Worm (Caenorhabditis elegans) whole organism, young adult: ENCODE data around the gene nhr-25.

Experiments
- B0035.1 ChIP-seq: sonication (generic microtip); optimal IDR thresholded peaks from 2 replicates; lab custom pipeline; 2016; ENCODE audit warnings: missing genetic modification characterization, mild to moderate bottlenecking, missing compliant biosample characterization, missing genotype, missing genetic modification reagents
- B0261.1 ChIP-seq: sonication (generic microtip); optimal IDR thresholded peaks from 2 replicates; lab custom pipeline; 2016; ENCODE audit warnings: mild to moderate bottlenecking, missing genetic modification characterization, moderate library complexity, missing compliant biosample characterization
- D2030.7 ChIP-seq: fragments of 200-800 bp; sonication (Bioruptor generic); IDR thresholded peaks from 2 replicates; pipeline ENCODE4 v1.3.6; 2022; ENCODE audit warnings: missing genetic modification reagents, missing genetic modification characterization, missing compliant biosample characterization
- F23B12.7 ChIP-seq: sonication (generic microtip); optimal IDR thresholded peaks from 2 replicates; lab custom pipeline; 2017; ENCODE audit warnings: missing genetic modification characterization, mild to moderate bottlenecking, missing compliant biosample characterization, antibody characterized with exemption, moderate library complexity; ENCODE audit not compliant: insufficient read depth
- F39B2.1 ChIP-seq: fragments of 200-800 bp; sonication (Bioruptor generic); IDR thresholded peaks from 2 replicates; pipeline ENCODE4 v1.3.6; 2022; ENCODE audit warnings: missing genetic modification reagents, missing genetic modification characterization, missing compliant biosample characterization
- F57A8.1 ChIP-seq: fragments of 200-800 bp; sonication (Bioruptor generic); optimal IDR thresholded peaks from 2 replicates; lab custom pipeline; 2018; ENCODE audit warnings: mild to moderate bottlenecking, missing genetic modification characterization, moderate library complexity, missing compliant biosample characterization
- K12H6.12 ChIP-seq: fragments of 200-800 bp; sonication (Bioruptor generic); optimal IDR thresholded peaks from 2 replicates; lab custom pipeline; 2018; ENCODE audit warnings: mild to moderate bottlenecking, missing genetic modification characterization, missing compliant biosample characterization
- T26A5.8 ChIP-seq: sonication (generic microtip); optimal IDR thresholded peaks from 2 replicates; lab custom pipeline; 2016; ENCODE audit warnings: missing genetic modification characterization, missing compliant biosample characterization
- Y53F4B.3 ChIP-seq: fragments of 200-800 bp; sonication (Bioruptor generic); IDR thresholded peaks from 2 replicates; pipeline ENCODE4 v1.3.6; 2022; ENCODE audit warnings: missing genetic modification reagents, missing genetic modification characterization, missing compliant biosample characterization
- Y95B8A.8 ChIP-seq: fragments of 200-800 bp; sonication (Bioruptor generic); IDR thresholded peaks from 2 replicates; pipeline ENCODE4 v1.3.6; 2022; ENCODE audit warnings: missing genetic modification reagents, missing genetic modification characterization, missing compliant biosample characterization
- akir-1 ChIP-seq: fragments of 200-800 bp; sonication (Bioruptor generic); optimal IDR thresholded peaks from 2 replicates; lab custom pipeline; 2018; ENCODE audit warnings: mild to moderate bottlenecking, missing genetic modification characterization, moderate library complexity, missing compliant biosample characterization
- athp-1 ChIP-seq: sonication (generic microtip); optimal IDR thresholded peaks from 2 replicates; lab custom pipeline; 2017; ENCODE audit warnings: mild to moderate bottlenecking, missing genetic modification characterization, missing compliant biosample characterization
- attf-6 ChIP-seq: fragments of 200-800 bp; sonication (Bioruptor generic); IDR thresholded peaks from 2 replicates; pipeline ENCODE4 v1.3.6; 2022; ENCODE audit warnings: missing genetic modification reagents, missing genetic modification characterization, missing compliant biosample characterization
- ccch-3 ChIP-seq: fragments of 200-800 bp; sonication (Bioruptor generic); optimal IDR thresholded peaks from 2 replicates; lab custom pipeline; 2018; ENCODE audit warnings: mild to moderate bottlenecking, missing genetic modification characterization, missing compliant biosample characterization
- cebp-1 ChIP-seq, 2 experiments: fragments of 200-800 bp in 1 of 2; sonication (Bioruptor generic) in 1 of 2; sonication (generic microtip) in 1 of 2; IDR thresholded peaks in 1 of 2; optimal IDR thresholded peaks in 1 of 2; 2 replicates each; pipeline versions ENCODE4 v1.3.6 to Lab custom; 2017 to 2022; ENCODE audit warnings: missing compliant biosample characterization in 2 of 2, missing genetic modification characterization in 2 of 2, mild to moderate bottlenecking in 1 of 2, missing genetic modification reagents in 1 of 2, moderate library complexity in 1 of 2
- ceh-58 ChIP-seq: fragments of 200-800 bp; sonication (Bioruptor generic); IDR thresholded peaks from 2 replicates; pipeline ENCODE4 v1.3.6; 2022; ENCODE audit warnings: missing genetic modification characterization, missing compliant biosample characterization
- ceh-79 ChIP-seq: sonication (generic microtip); optimal IDR thresholded peaks from 2 replicates; lab custom pipeline; 2017; ENCODE audit warnings: mild to moderate bottlenecking, missing genetic modification characterization, missing compliant biosample characterization
- ceh-91 ChIP-seq: fragments of 200-800 bp; sonication (Bioruptor generic); IDR thresholded peaks from 2 replicates; pipeline ENCODE4 v1.3.6; 2022; ENCODE audit warnings: missing genetic modification reagents, missing genetic modification characterization, missing compliant biosample characterization
- die-1 ChIP-seq: sonication (generic microtip); optimal IDR thresholded peaks from 2 replicates; lab custom pipeline; 2016; ENCODE audit warnings: missing genotype, mild to moderate bottlenecking, missing genetic modification characterization, missing compliant biosample characterization
- dox-1 ChIP-seq: fragments of 200-800 bp; sonication (Bioruptor generic); IDR thresholded peaks from 2 replicates; pipeline ENCODE4 v1.3.6; 2022; ENCODE audit warnings: missing genetic modification reagents, missing genetic modification characterization, missing compliant biosample characterization
- efl-1 ChIP-seq: fragments of 150-350 bp; optimal IDR thresholded peaks from 2 replicates; lab custom pipeline; 2014; ENCODE audit warnings: missing biosample characterization, missing genetic modification reagents, missing genetic modification characterization
- egl-44 ChIP-seq: fragments of 200-800 bp; sonication (Bioruptor generic); IDR thresholded peaks from 2 replicates; pipeline ENCODE4 v1.3.6; 2022; ENCODE audit warnings: missing genetic modification reagents, missing genetic modification characterization, missing compliant biosample characterization
- ekl-4 ChIP-seq: fragments of 200-800 bp; sonication (Bioruptor generic); IDR thresholded peaks from 2 replicates; pipeline ENCODE4 v1.3.6; 2022; ENCODE audit warnings: missing genetic modification reagents, missing genetic modification characterization, missing compliant biosample characterization
- fkh-3 ChIP-seq: sonication (generic microtip); optimal IDR thresholded peaks from 2 replicates; lab custom pipeline; 2016; ENCODE audit warnings: mild to moderate bottlenecking, missing genetic modification characterization, missing compliant biosample characterization
- hlh-12 ChIP-seq: sonication (generic microtip); optimal IDR thresholded peaks from 2 replicates; lab custom pipeline; 2016; ENCODE audit warnings: missing genetic modification characterization, missing compliant biosample characterization
- lin-40 ChIP-seq: sonication (generic microtip); optimal IDR thresholded peaks from 2 replicates; lab custom pipeline; 2016; ENCODE audit warnings: missing genetic modification characterization, mild to moderate bottlenecking, missing compliant biosample characterization, missing genotype, missing genetic modification reagents
- lin-54 ChIP-seq: fragments of 200-800 bp; sonication (Bioruptor generic); optimal IDR thresholded peaks from 2 replicates; lab custom pipeline; 2018; ENCODE audit warnings: mild to moderate bottlenecking, missing genetic modification characterization, missing compliant biosample characterization
- lir-1 ChIP-seq: fragments of 200-800 bp; sonication (Bioruptor generic); conservative IDR thresholded peaks from 2 replicates; pipeline ENCODE4 v1.3.6; 2022; ENCODE audit warnings: missing genetic modification reagents, missing genetic modification characterization, missing compliant biosample characterization
- madf-3 ChIP-seq: fragments of 200-800 bp; sonication (Bioruptor generic); IDR thresholded peaks from 2 replicates; pipeline ENCODE4 v1.3.6; 2022; ENCODE audit warnings: missing genetic modification reagents, missing genetic modification characterization, missing compliant biosample characterization
- madf-6 ChIP-seq: fragments of 200-800 bp; sonication (Bioruptor generic); IDR thresholded peaks from 2 replicates; pipeline ENCODE4 v1.3.6; 2022; ENCODE audit warnings: missing genetic modification reagents, missing genetic modification characterization, missing compliant biosample characterization
- madf-8 ChIP-seq: fragments of 200-800 bp; sonication (Bioruptor generic); conservative IDR thresholded peaks from 2 replicates; pipeline ENCODE4 v1.3.6; 2022; ENCODE audit warnings: missing genetic modification reagents, missing genetic modification characterization, missing compliant biosample characterization
- mel-28 ChIP-seq: sonication (generic microtip); optimal IDR thresholded peaks from 2 replicates; lab custom pipeline; 2016; ENCODE audit warnings: borderline replicate concordance, mild to moderate bottlenecking, missing genetic modification characterization, missing compliant biosample characterization
- nfya-1 ChIP-seq: sonication (generic microtip); optimal IDR thresholded peaks from 2 replicates; lab custom pipeline; 2017; ENCODE audit warnings: antibody characterized with exemption, missing compliant biosample characterization, missing genetic modification characterization, borderline replicate concordance; ENCODE audit not compliant: insufficient read depth
- nfyb-1 ChIP-seq: fragments of 200-800 bp; sonication (Bioruptor generic); IDR thresholded peaks from 2 replicates; pipeline ENCODE4 v1.3.6; 2022; ENCODE audit warnings: missing genetic modification reagents, missing genetic modification characterization, missing compliant biosample characterization
- nhr-120 ChIP-seq: fragments of 200-800 bp; sonication (Bioruptor generic); IDR thresholded peaks from 2 replicates; pipeline ENCODE4 v1.3.6; 2022; ENCODE audit warnings: missing genetic modification characterization, missing compliant biosample characterization
- nhr-179 ChIP-seq: sonication (generic microtip); optimal IDR thresholded peaks from 2 replicates; lab custom pipeline; 2016; ENCODE audit warnings: mild to moderate bottlenecking, missing genetic modification characterization, missing compliant biosample characterization
- rec-8 ChIP-seq, 2 experiments: sonication (generic microtip); optimal IDR thresholded peaks; 2 replicates each; lab custom pipeline; 2016; ENCODE audit warnings: mild to moderate bottlenecking in 2 of 2, missing genetic modification characterization in 2 of 2, missing genetic modification reagents in 2 of 2, missing genotype in 2 of 2, missing biosample characterization in 1 of 2, missing compliant biosample characterization in 1 of 2, moderate library complexity in 1 of 2
- rpc-1 ChIP-seq, 2 experiments: fragments of 150-350 bp in 1 of 2; sonication (generic microtip) in 1 of 2; optimal IDR thresholded peaks; 2 replicates each; lab custom pipeline; 2014 to 2018; ENCODE audit warnings: missing biosample characterization in 1 of 2, missing genetic modification characterization in 1 of 2, missing genetic modification reagents in 1 of 2, missing genotype in 1 of 2
- snpc-1.3 ChIP-seq: sonication (generic microtip); optimal IDR thresholded peaks from 2 replicates; lab custom pipeline; 2017; ENCODE audit warnings: missing genetic modification characterization, mild to moderate bottlenecking, missing compliant biosample characterization, antibody characterized with exemption, moderate library complexity, missing genotype, missing genetic modification reagents; ENCODE audit not compliant: insufficient read depth
- snpc-3.4 ChIP-seq: sonication (generic microtip); optimal IDR thresholded peaks from 2 replicates; lab custom pipeline; 2017; ENCODE audit warnings: missing genetic modification characterization, mild to moderate bottlenecking, missing compliant biosample characterization, antibody characterized with exemption, moderate library complexity, missing genotype, missing genetic modification reagents
- tbp1 ChIP-seq: fragments of 200-800 bp; sonication (Bioruptor generic); optimal IDR thresholded peaks from 2 replicates; lab custom pipeline; 2018; ENCODE audit warnings: mild to moderate bottlenecking, missing genetic modification characterization, missing compliant biosample characterization
- tlf-1 ChIP-seq: fragments of 200-800 bp; sonication (Bioruptor generic); optimal IDR thresholded peaks from 2 replicates; lab custom pipeline; 2018; ENCODE audit warnings: mild to moderate bottlenecking, missing genetic modification characterization, missing compliant biosample characterization
- xnd-1 ChIP-seq: sonication (generic microtip); optimal IDR thresholded peaks from 2 replicates; lab custom pipeline; 2016; ENCODE audit warnings: missing genotype, missing genetic modification reagents, missing genetic modification characterization, missing compliant biosample characterization
- zfh-2 ChIP-seq: fragments of 200-800 bp; sonication (Bioruptor generic); conservative IDR thresholded peaks from 2 replicates; pipeline ENCODE4 v1.3.6; 2022; ENCODE audit warnings: missing genetic modification reagents, missing genetic modification characterization, missing compliant biosample characterization
- ztf-22 ChIP-seq: fragments of 200-800 bp; sonication (Bioruptor generic); optimal IDR thresholded peaks from 2 replicates; lab custom pipeline; 2018; ENCODE audit warnings: mild to moderate bottlenecking, missing genetic modification characterization, moderate library complexity, missing compliant biosample characterization
- ztf-26 ChIP-seq: sonication (generic microtip); optimal IDR thresholded peaks from 2 replicates; lab custom pipeline; 2017; ENCODE audit warnings: missing genetic modification characterization, missing compliant biosample characterization
- ztf-28 ChIP-seq: fragments of 200-800 bp; sonication (Bioruptor generic); IDR thresholded peaks from 2 replicates; pipeline ENCODE4 v1.3.6; 2022; ENCODE audit warnings: missing genetic modification reagents, missing genetic modification characterization, missing compliant biosample characterization

The nhr-25 gene

ce11 chrX:12975595-12976089 lies 32.7 kb upstream of the nhr-25 start, which contains the start of gene ppk-3 (continued):
- TF ChIP-seq egl-44 (GFP tag; lab: Robert Waterston, UW): no peak
- peak; percentile 9 for TF ChIP-seq tbp1 (GFP tag; lab: Kevin White, UChicago)
- TF ChIP-seq fkh-3 (tag; lab: Kevin White, UChicago): no peak
- no peak for TF ChIP-seq ccch-3 (GFP tag; lab: Kevin White, UChicago)
- no peak for TF ChIP-seq snpc-1.3
- TF ChIP-seq rpc-1 (optimal IDR thresholded peaks at IDR 0.05; lab: Kevin White, UChicago): no peak
- no peak for TF ChIP-seq rpc-1 (tag; optimal IDR thresholded peaks at IDR 0.05; lab: Kevin White, UChicago)
- TF ChIP-seq Y53F4B.3 (GFP tag; lab: Robert Waterston, UW): no peak
- no peak for TF ChIP-seq D2030.7 (GFP tag; lab: Robert Waterston, UW)
- TF ChIP-seq nhr-120 (GFP tag; lab: Robert Waterston, UW): no peak
- no peak for TF ChIP-seq rec-8 (tag; optimal IDR thresholded peaks at IDR 0.05; lab: Kevin White, UChicago)
- no peak for TF ChIP-seq F57A8.1 (GFP tag; lab: Kevin White, UChicago)
- TF ChIP-seq nfya-1: no peak
- no peak for TF ChIP-seq madf-3
- peak; percentile 36; the same call in 1 of the 2 replicates for TF ChIP-seq cebp-1 (GFP tag; IDR thresholded peaks at IDR 0.05; lab: Robert Waterston, UW)
- TF ChIP-seq cebp-1 (tag; optimal IDR thresholded peaks at IDR 0.05; lab: Kevin White, UChicago): peak; percentile 92
- TF ChIP-seq attf-6 (GFP tag; lab: Robert Waterston, UW): no peak
- TF ChIP-seq Y95B8A.8 (GFP tag; lab: Robert Waterston, UW): no peak
- no peak for TF ChIP-seq lin-54 (GFP tag; lab: Kevin White, UChicago)
- peak; percentile 62 for TF ChIP-seq efl-1
- no peak for TF ChIP-seq xnd-1
- TF ChIP-seq mel-28: no peak
- TF ChIP-seq ceh-58 (GFP tag; lab: Robert Waterston, UW): no peak
- TF ChIP-seq lin-40 (tag; lab: Kevin White, UChicago): peak; percentile 67
- TF ChIP-seq ceh-79 (tag; lab: Kevin White, UChicago): no peak
- no peak for TF ChIP-seq B0035.1 (tag; lab: Kevin White, UChicago)
- no peak for TF ChIP-seq ceh-91
- no peak for TF ChIP-seq die-1 (tag; lab: Kevin White, UChicago)
- TF ChIP-seq ztf-26 (tag; lab: Kevin White, UChicago): no peak
- TF ChIP-seq madf-6 (GFP tag; lab: Robert Waterston, UW): peak; percentile 30; the same call in 1 of the 2 replicates
- TF ChIP-seq ztf-28 (GFP tag; lab: Robert Waterston, UW): no peak
- no peak for TF ChIP-seq T26A5.8 (tag; lab: Kevin White, UChicago)
- TF ChIP-seq madf-8: no peak
- TF ChIP-seq ekl-4 (GFP tag; lab: Robert Waterston, UW): no peak
- TF ChIP-seq lir-1 (GFP tag; lab: Robert Waterston, UW): no peak
- peak; percentile 32 for TF ChIP-seq K12H6.12
- TF ChIP-seq B0261.1 (tag; lab: Kevin White, UChicago): no peak
- TF ChIP-seq F23B12.7 (tag; lab: Kevin White, UChicago): peak; percentile 15
- TF ChIP-seq ztf-22 (GFP tag; lab: Kevin White, UChicago): no peak
- no peak for TF ChIP-seq F39B2.1 (GFP tag; lab: Robert Waterston, UW)
- TF ChIP-seq hlh-12 (tag; lab: Kevin White, UChicago): no peak
- peak; percentile 55; the same call in 1 of the 2 replicates for TF ChIP-seq zfh-2 (GFP tag; lab: Robert Waterston, UW)
- peak; percentile 72 for TF ChIP-seq dox-1 (GFP tag; lab: Robert Waterston, UW)
- TF ChIP-seq athp-1: no peak
- no peak for TF ChIP-seq nhr-179 (tag; lab: Kevin White, UChicago)
- no peak for TF ChIP-seq snpc-3.4 (tag; lab: Kevin White, UChicago)
- TF ChIP-seq nfyb-1 (GFP tag; lab: Robert Waterston, UW): no peak
- TF ChIP-seq tlf-1 (GFP tag; lab: Kevin White, UChicago): no peak
- TF ChIP-seq akir-1: no peak
